Fruit fly (Drosophila melanogaster): ENCODE data around the gene bchs.

Gene bchs

DNA sequence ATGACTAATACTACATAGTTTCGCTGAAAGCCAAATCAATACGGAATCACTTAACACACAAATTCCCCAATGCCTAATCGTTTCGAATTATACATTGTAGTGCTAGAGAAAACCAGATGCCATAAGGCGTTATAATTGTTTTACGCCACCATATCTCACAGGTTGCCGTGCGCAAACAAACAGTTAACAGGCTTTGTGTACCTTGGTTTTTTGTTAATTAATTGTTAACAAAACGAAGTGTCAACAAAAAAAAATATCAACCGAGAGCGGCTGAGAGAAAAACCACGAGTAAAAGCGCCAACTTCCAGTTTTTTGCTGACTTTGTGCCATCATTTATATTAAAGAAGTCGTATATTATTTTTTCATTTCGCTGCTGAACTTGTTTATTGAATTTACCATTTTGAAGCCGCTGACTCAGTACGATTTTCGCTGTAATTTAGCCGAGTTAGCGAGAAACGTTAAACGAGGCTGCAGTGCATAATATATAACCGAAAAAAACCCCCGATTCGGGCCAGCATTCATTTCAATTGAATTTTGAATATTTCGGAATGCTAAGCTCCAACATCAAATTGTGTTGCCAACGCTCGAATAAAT lies 30.4 kb upstream of the bchs start (continued):
- TF ChIP-seq CG12104 (GFP tag; optimal IDR thresholded peaks at IDR 0.05) (peak; percentile 25), kni (GFP tag; optimal IDR thresholded peaks at IDR 0.05) (no peak), CG12744 (GFP tag; optimal IDR thresholded peaks at IDR 0.05) (no peak), Lhr (GFP tag; optimal IDR thresholded peaks at IDR 0.05) (no peak), CG18599 (GFP tag; optimal IDR thresholded peaks at IDR 0.05) (peak; percentile 62), D19B (GFP tag; optimal IDR thresholded peaks at IDR 0.05) (peak; percentile 26), pnt (GFP tag; optimal IDR thresholded peaks at IDR 0.05) (no peak), ssp (GFP tag; IDR thresholded peaks at IDR 0.05) (no peak), CG13894 (tag; optimal IDR thresholded peaks at IDR 0.05) (peak; percentile 29), ttk (GFP tag; IDR thresholded peaks at IDR 0.05) (no peak), Tbp (GFP tag; optimal IDR thresholded peaks at IDR 0.05) (no peak), CG9932 (GFP tag; IDR thresholded peaks at IDR 0.05) (0 out of 2 replicates have a peak, but pooled peaks have one; percentile 33), ci (GFP tag; IDR thresholded peaks at IDR 0.05) (no peak), CG2120 (GFP tag; optimal IDR thresholded peaks at IDR 0.05) (peak; percentile 31), CG10274 (GFP tag; optimal IDR thresholded peaks at IDR 0.05) (no peak), CG34422 (GFP tag; IDR thresholded peaks at IDR 0.05) (no peak), NC2α (GFP tag; optimal IDR thresholded peaks at IDR 0.05) (no peak), wor (GFP tag; IDR thresholded peaks at IDR 0.05) (no peak), tup (GFP tag; optimal IDR thresholded peaks at IDR 0.05) (peak; percentile 15), pzg (GFP tag; optimal IDR thresholded peaks at IDR 0.05) (no peak), CG30403 (GFP tag; optimal IDR thresholded peaks at IDR 0.05) (no peak), dpn (GFP tag; optimal IDR thresholded peaks at IDR 0.05) (peak in 1 of 2 experiments; percentile 15), vnd (GFP tag; IDR thresholded peaks at IDR 0.05; ENCODE audit: partially characterized antibody) (no peak), Usf (GFP tag; optimal IDR thresholded peaks at IDR 0.05) (no peak), gro (GFP tag; optimal IDR thresholded peaks at IDR 0.05) (peak; percentile 68), Xbp1 (GFP tag; optimal IDR thresholded peaks at IDR 0.05) (no peak), mirr (GFP tag; optimal IDR thresholded peaks at IDR 0.05) (peak; percentile 67), crc (GFP tag; optimal IDR thresholded peaks at IDR 0.05) (no peak), Asciz (GFP tag; optimal IDR thresholded peaks at IDR 0.05) (peak; percentile 5), C15 (GFP tag; IDR thresholded peaks at IDR 0.05) (no peak), nerfin-2 (GFP tag; IDR thresholded peaks at IDR 0.05; ENCODE audit: partially characterized antibody) (no peak), CG31224 (GFP tag; IDR thresholded peaks at IDR 0.05) (0 out of 2 replicates have a peak, but pooled peaks have one; percentile 22), amos (GFP tag; IDR thresholded peaks at IDR 0.05; ENCODE audit: partially characterized antibody) (no peak), dmrt99B (tag; optimal IDR thresholded peaks at IDR 0.05) (peak; percentile 20), sr (GFP tag; IDR thresholded peaks at IDR 0.05) (no peak), pan (optimal IDR thresholded peaks at IDR 0.05) (no peak), pan (GFP tag; optimal IDR thresholded peaks at IDR 0.05 in 1 of 2, IDR thresholded peaks at IDR 0.05 in 1 of 2) (peak in 1 of 2 experiments; percentile 15), Hr39 (optimal IDR thresholded peaks at IDR 0.05) (no peak), Six4 (GFP tag; optimal IDR thresholded peaks at IDR 0.05) (no peak), CG9817 (tag; optimal IDR thresholded peaks at IDR 0.05) (peak; percentile 57), CG4730 (GFP tag; IDR thresholded peaks at IDR 0.05) (no peak), CG33557 (GFP tag; optimal IDR thresholded peaks at IDR 0.05) (no peak), cas (GFP tag; IDR thresholded peaks at IDR 0.05) (no peak), Abd-B (GFP tag; optimal IDR thresholded peaks at IDR 0.05) (no peak), CG10209 (GFP tag; optimal IDR thresholded peaks at IDR 0.05) (peak; percentile 35), CG11696 (GFP tag; IDR thresholded peaks at IDR 0.05) (no peak), Side (GFP tag; optimal IDR thresholded peaks at IDR 0.05) (no peak), CG8924 (tag; optimal IDR thresholded peaks at IDR 0.05) (no peak), esg (GFP tag; conservative IDR thresholded peaks at IDR 0.05) (no peak), CG8765 (GFP tag; IDR thresholded peaks at IDR 0.05) (no peak), kah (GFP tag; optimal IDR thresholded peaks at IDR 0.05) (no peak)
